Worm (Caenorhabditis elegans) whole organism, L4 larva: ENCODE data around the gene srd-2.

Experiments
- F10B5.3 ChIP-seq: sonication (generic microtip); optimal IDR thresholded peaks from 2 replicates; lab custom pipeline; 2016; ENCODE audit warnings: mild to moderate bottlenecking, missing genetic modification characterization, missing compliant biosample characterization
- F37D6.2 ChIP-seq: sonication (generic microtip); optimal IDR thresholded peaks from 2 replicates; lab custom pipeline; 2016; ENCODE audit warnings: mild to moderate bottlenecking, missing genetic modification characterization, missing compliant biosample characterization
- R02D3.7 ChIP-seq: fragments of 150-350 bp; sonication (generic microtip); optimal IDR thresholded peaks from 3 replicates; lab custom pipeline; 2014; ENCODE audit warnings: missing biosample characterization, missing genetic modification characterization
- T26A8.4 ChIP-seq: fragments of 200-800 bp; sonication (Bioruptor generic); IDR thresholded peaks from 2 replicates; pipeline ENCODE4 v1.3.6; 2022; ENCODE audit warnings: missing genetic modification characterization, missing compliant biosample characterization
- Y75B8A.6 ChIP-seq: fragments of 200-800 bp; sonication (Bioruptor generic); IDR thresholded peaks from 2 replicates; pipeline ENCODE4 v1.3.6; 2022; ENCODE audit warnings: missing genetic modification reagents, missing genetic modification characterization, missing compliant biosample characterization
- arid-1 ChIP-seq: fragments of 200-800 bp; sonication (Bioruptor generic); conservative IDR thresholded peaks from 2 replicates; pipeline ENCODE4 v1.3.6; 2022; ENCODE audit warnings: missing genetic modification reagents, missing genetic modification characterization, missing compliant biosample characterization
- attf-4 ChIP-seq: sonication (generic microtip); optimal IDR thresholded peaks from 3 replicates; lab custom pipeline; 2017; ENCODE audit warnings: missing biosample characterization, missing genetic modification characterization
- ceh-44 ChIP-seq: fragments of 200-800 bp; sonication (Bioruptor generic); IDR thresholded peaks from 2 replicates; pipeline ENCODE4 v1.3.6; 2022; ENCODE audit warnings: missing genetic modification reagents, missing genetic modification characterization, missing compliant biosample characterization
- ces-1 ChIP-seq: fragments of 150-350 bp; sonication (generic microtip); optimal IDR thresholded peaks from 4 replicates; lab custom pipeline; 2014; ENCODE audit warnings: missing biosample characterization, missing genetic modification reagents, missing genetic modification characterization
- cey-2 ChIP-seq: sonication (generic microtip); optimal IDR thresholded peaks from 3 replicates; lab custom pipeline; 2017; ENCODE audit warnings: missing genetic modification characterization, mild to moderate bottlenecking, missing compliant biosample characterization, antibody characterized with exemption, borderline replicate concordance; ENCODE audit not compliant: insufficient read depth
- daf-16 ChIP-seq, 3 experiments: sonication (generic microtip); optimal IDR thresholded peaks; 2 replicates each; lab custom pipeline; 2016 to 2017; ENCODE audit warnings: missing genetic modification characterization in 3 of 3, missing genetic modification reagents in 3 of 3, mild to moderate bottlenecking in 2 of 3, missing compliant biosample characterization in 2 of 3, missing biosample characterization in 1 of 3, moderate library complexity in 1 of 3
- dmd-6 ChIP-seq: fragments of 200-800 bp; sonication (Bioruptor generic); IDR thresholded peaks from 2 replicates; pipeline ENCODE4 v1.3.6; 2022; ENCODE audit warnings: missing genetic modification reagents, missing genetic modification characterization, missing compliant biosample characterization
- dpl-1 ChIP-seq: fragments of 150-350 bp; optimal IDR thresholded peaks from 2 replicates; lab custom pipeline; 2014; ENCODE audit warnings: missing biosample characterization, missing genetic modification reagents, missing genetic modification characterization
- duxl-1 ChIP-seq: sonication (generic microtip); optimal IDR thresholded peaks from 2 replicates; lab custom pipeline; 2016; ENCODE audit warnings: mild to moderate bottlenecking, missing genetic modification characterization, moderate library complexity, missing compliant biosample characterization; ENCODE audit not compliant: poor library complexity
- dve-1 ChIP-seq: sonication (generic microtip); optimal IDR thresholded peaks from 2 replicates; lab custom pipeline; 2017; ENCODE audit warnings: antibody characterized with exemption, mild to moderate bottlenecking, missing genetic modification characterization, missing compliant biosample characterization; ENCODE audit not compliant: insufficient read depth
- fos-1 ChIP-seq: fragments of 150-350 bp; optimal IDR thresholded peaks from 2 replicates; lab custom pipeline; 2014; ENCODE audit warnings: missing biosample characterization, missing genetic modification characterization
- gei-8 ChIP-seq: fragments of 200-800 bp; sonication (Bioruptor generic); optimal IDR thresholded peaks from 2 replicates; lab custom pipeline; 2018; ENCODE audit warnings: mild to moderate bottlenecking, missing genetic modification characterization, missing compliant biosample characterization
- hif-1 ChIP-seq, 2 experiments: sonication (generic microtip); optimal IDR thresholded peaks; 2 replicates each; lab custom pipeline; 2016 to 2017; ENCODE audit warnings: missing compliant biosample characterization in 2 of 2, missing genetic modification characterization in 2 of 2, missing genetic modification reagents in 2 of 2, missing genotype in 2 of 2, mild to moderate bottlenecking in 1 of 2
- hlh-11 ChIP-seq: fragments of 200-800 bp; sonication (Bioruptor generic); optimal IDR thresholded peaks from 2 replicates; lab custom pipeline; 2018; ENCODE audit warnings: mild to moderate bottlenecking, missing genetic modification characterization, missing compliant biosample characterization
- hlh-30 ChIP-seq: sonication (generic microtip); optimal IDR thresholded peaks from 2 replicates; lab custom pipeline; 2017; ENCODE audit warnings: antibody characterized with exemption, mild to moderate bottlenecking, missing genetic modification characterization, missing compliant biosample characterization; ENCODE audit not compliant: insufficient read depth
- jun-1 ChIP-seq: fragments of 150-350 bp; optimal IDR thresholded peaks from 2 replicates; lab custom pipeline; 2014; ENCODE audit warnings: missing biosample characterization, missing genetic modification reagents, missing genetic modification characterization
- lin-15B ChIP-seq: fragments of 150-350 bp; sonication (generic microtip); optimal IDR thresholded peaks from 3 replicates; lab custom pipeline; 2014; ENCODE audit warnings: missing biosample characterization, missing genetic modification characterization
- lin-39 ChIP-seq: fragments of 150-350 bp; optimal IDR thresholded peaks from 2 replicates; lab custom pipeline; 2014; ENCODE audit warnings: missing biosample characterization, missing genetic modification reagents, missing genetic modification characterization
- lsy-2 ChIP-seq, 2 experiments: fragments of 150-350 bp in 1 of 2; sonication (generic microtip) in 1 of 2; optimal IDR thresholded peaks; 2 replicates each; lab custom pipeline; 2014 to 2017; ENCODE audit warnings: missing biosample characterization in 2 of 2, missing genetic modification characterization in 2 of 2
- madf-5 ChIP-seq, 2 experiments: fragments of 200-800 bp; sonication (Bioruptor generic); IDR thresholded peaks; 2 replicates each; pipeline ENCODE4 v1.3.6; 2022; ENCODE audit warnings: missing compliant biosample characterization in 2 of 2, missing genetic modification characterization in 2 of 2
- mxl-3 ChIP-seq: fragments of 200-800 bp; sonication (Bioruptor generic); optimal IDR thresholded peaks from 2 replicates; lab custom pipeline; 2018; ENCODE audit warnings: mild to moderate bottlenecking, missing genetic modification characterization, missing compliant biosample characterization
- nhr-10 ChIP-seq: fragments of 150-350 bp; optimal IDR thresholded peaks from 2 replicates; lab custom pipeline; 2014; ENCODE audit warnings: missing biosample characterization, missing genetic modification characterization
- nhr-237 ChIP-seq: sonication (generic microtip); optimal IDR thresholded peaks from 2 replicates; lab custom pipeline; 2017; ENCODE audit warnings: missing biosample characterization, missing genetic modification characterization
- nhr-28 ChIP-seq: fragments of 150-350 bp; optimal IDR thresholded peaks from 2 replicates; lab custom pipeline; 2014; ENCODE audit warnings: missing biosample characterization, missing genetic modification characterization
- nhr-41 ChIP-seq: fragments of 200-800 bp; sonication (Bioruptor generic); IDR thresholded peaks from 2 replicates; pipeline ENCODE4 v1.3.6; 2022; ENCODE audit warnings: missing genetic modification reagents, missing genetic modification characterization, missing compliant biosample characterization
- nhr-42 ChIP-seq: fragments of 200-800 bp; sonication (Bioruptor generic); IDR thresholded peaks from 2 replicates; pipeline ENCODE4 v1.3.6; 2022; ENCODE audit warnings: missing genetic modification characterization, missing compliant biosample characterization
- nhr-6 ChIP-seq: fragments of 150-350 bp; optimal IDR thresholded peaks from 2 replicates; lab custom pipeline; 2014; ENCODE audit warnings: missing biosample characterization, missing genetic modification characterization
- nhr-77 ChIP-seq: fragments of 150-350 bp; optimal IDR thresholded peaks from 2 replicates; lab custom pipeline; 2014; ENCODE audit warnings: missing biosample characterization, missing genetic modification characterization
- pha-4 ChIP-seq, 2 experiments: fragments of 150-350 bp in 1 of 2; fragments of 200-800 bp in 1 of 2; sonication (Bioruptor generic) in 1 of 2; IDR thresholded peaks in 1 of 2; optimal IDR thresholded peaks in 1 of 2; 2 replicates each; pipeline versions ENCODE4 v1.3.6 to Lab custom; 2014 to 2022; ENCODE audit warnings: missing genetic modification characterization in 2 of 2, missing genetic modification reagents in 2 of 2, missing biosample characterization in 1 of 2, missing compliant biosample characterization in 1 of 2
- php-3 ChIP-seq: fragments of 200-800 bp; sonication (Bioruptor generic); IDR thresholded peaks from 2 replicates; pipeline ENCODE4 v1.3.6; 2022; ENCODE audit warnings: missing genetic modification reagents, missing genetic modification characterization, missing compliant biosample characterization
- pqm-1 ChIP-seq: sonication (generic microtip); optimal IDR thresholded peaks from 2 replicates; lab custom pipeline; 2017; ENCODE audit warnings: missing biosample characterization, missing genetic modification characterization
- skn-1 ChIP-seq: fragments of 150-350 bp; optimal IDR thresholded peaks from 2 replicates; lab custom pipeline; 2014; ENCODE audit warnings: missing biosample characterization, missing genetic modification characterization
- spr-3 ChIP-seq: fragments of 200-800 bp; sonication (Bioruptor generic); optimal IDR thresholded peaks from 2 replicates; lab custom pipeline; 2018; ENCODE audit warnings: mild to moderate bottlenecking, missing genetic modification characterization, missing compliant biosample characterization
- tag-97 ChIP-seq: fragments of 200-800 bp; sonication (Bioruptor generic); IDR thresholded peaks from 2 replicates; pipeline ENCODE4 v1.3.6; 2022; ENCODE audit warnings: missing genetic modification characterization, missing compliant biosample characterization
- unc-62 ChIP-seq, 3 experiments: fragments of 150-350 bp in 1 of 3; sonication (generic microtip); optimal IDR thresholded peaks in 2 of 3; peaks in 1 of 3; 1 replicate in 1 of 3; 2 replicates in 2 of 3; lab custom pipeline; 2014 to 2017; ENCODE audit warnings: missing biosample characterization in 3 of 3, missing genetic modification characterization in 3 of 3, missing genetic modification reagents in 3 of 3, missing genotype in 1 of 3
- zip-11 ChIP-seq: fragments of 200-800 bp; sonication (Bioruptor generic); IDR thresholded peaks from 2 replicates; pipeline ENCODE4 v1.3.6; 2022; ENCODE audit warnings: missing genetic modification characterization, missing compliant biosample characterization
- ztf-11 ChIP-seq: fragments of 150-350 bp; optimal IDR thresholded peaks from 2 replicates; lab custom pipeline; 2014; ENCODE audit warnings: missing biosample characterization, missing genetic modification characterization
- ztf-7 ChIP-seq: fragments of 150-350 bp; optimal IDR thresholded peaks from 2 replicates; lab custom pipeline; 2014; ENCODE audit warnings: missing biosample characterization, missing genetic modification characterization

Gene srd-2

ce11 chrII:10221627-10222026, 33.9 kb upstream of the srd-2 start:
- TF ChIP-seq dmd-6, result peak; percentile 69
- TF ChIP-seq lsy-2 (tag; optimal IDR thresholded peaks at IDR 0.05; lab: Kevin White, UChicago), result no peak
- no peak for TF ChIP-seq nhr-42 (GFP tag; lab: Robert Waterston, UW)
- TF ChIP-seq madf-5 (GFP tag; IDR thresholded peaks at IDR 0.05; lab: Robert Waterston, UW), result no peak
- no peak for TF ChIP-seq daf-16 (GFP tag; optimal IDR thresholded peaks at IDR 0.05; lab: Kevin White, UChicago)
- TF ChIP-seq daf-16 (tag; optimal IDR thresholded peaks at IDR 0.05; lab: Kevin White, UChicago), result peak; percentile 33
- TF ChIP-seq hlh-11, result peak; percentile 68
- TF ChIP-seq lin-15B (tag; lab: Kevin White, UChicago), result no peak
- no peak for TF ChIP-seq dpl-1
- TF ChIP-seq duxl-1 (tag; lab: Kevin White, UChicago), result no peak
- no peak for TF ChIP-seq T26A8.4 (GFP tag; lab: Robert Waterston, UW)
- TF ChIP-seq zip-11 (GFP tag; lab: Robert Waterston, UW), result no peak
- TF ChIP-seq skn-1 (tag; lab: Kevin White, UChicago), result no peak
- TF ChIP-seq nhr-41, result 0 out of 2 replicates have a peak, but pooled peaks have one; percentile 12
- TF ChIP-seq dve-1 (tag; lab: Kevin White, UChicago), result peak; percentile 43
- TF ChIP-seq ztf-11 (tag; lab: Kevin White, UChicago), result no peak
- TF ChIP-seq pqm-1, result peak; percentile 94
- no peak for TF ChIP-seq lin-39 (tag; lab: Kevin White, UChicago)
- no peak for TF ChIP-seq ztf-7 (tag; lab: Kevin White, UChicago)
- TF ChIP-seq arid-1, result no peak
- TF ChIP-seq mxl-3 (GFP tag; lab: Kevin White, UChicago), result no peak
- no peak for TF ChIP-seq nhr-237 (tag; lab: Kevin White, UChicago)
- TF ChIP-seq nhr-10 (tag; lab: Kevin White, UChicago), result no peak
- peak; percentile 38 for TF ChIP-seq hlh-30 (tag; lab: Kevin White, UChicago)
- TF ChIP-seq php-3 (GFP tag; lab: Robert Waterston, UW), result 0 out of 2 replicates have a peak, but pooled peaks have one; percentile 31
- TF ChIP-seq attf-4 (tag; lab: Kevin White, UChicago), result no peak
- TF ChIP-seq ceh-44 (GFP tag; lab: Robert Waterston, UW), result no peak
- TF ChIP-seq Y75B8A.6, result no peak
- peak; percentile 87 for TF ChIP-seq nhr-28 (tag; lab: Kevin White, UChicago)
- no peak for TF ChIP-seq cey-2
- no peak for TF ChIP-seq hif-1 (tag; optimal IDR thresholded peaks at IDR 0.05; lab: Kevin White, UChicago)
- no peak for TF ChIP-seq F10B5.3
- TF ChIP-seq tag-97, result no peak
- TF ChIP-seq nhr-6 (tag; lab: Kevin White, UChicago), result no peak
- peak; percentile 59 for TF ChIP-seq nhr-77 (tag; lab: Kevin White, UChicago)
- no peak for TF ChIP-seq ces-1 (GFP tag; lab: Kevin White, UChicago)
- TF ChIP-seq gei-8 (GFP tag; lab: Kevin White, UChicago), result no peak
- no peak for TF ChIP-seq F37D6.2 (tag; lab: Kevin White, UChicago)

- no peak for TF ChIP-seq R02D3.7 (tag; lab: Kevin White, UChicago)
- TF ChIP-seq unc-62 (GFP tag; optimal IDR thresholded peaks at IDR 0.05 in 1 of 2; lab: Kevin White, UChicago), result no peak
- no peak for TF ChIP-seq unc-62 (tag; optimal IDR thresholded peaks at IDR 0.05; lab: Kevin White, UChicago)
- peak; percentile 21 for TF ChIP-seq nhr-28 (tag; lab: Kevin White, UChicago)
- no peak for TF ChIP-seq fos-1
- TF ChIP-seq pha-4 (GFP tag; IDR thresholded peaks at IDR 0.05; lab: Robert Waterston, UW), result no peak
- no peak for TF ChIP-seq pha-4 (tag; optimal IDR thresholded peaks at IDR 0.05; lab: Kevin White, UChicago)
- TF ChIP-seq jun-1, result no peak
- TF ChIP-seq daf-16 (GFP tag; optimal IDR thresholded peaks at IDR 0.05; lab: Kevin White, UChicago), result no peak
- TF ChIP-seq daf-16 (tag; optimal IDR thresholded peaks at IDR 0.05; lab: Kevin White, UChicago), result peak; percentile 26
- TF ChIP-seq spr-3, result no peak
- TF ChIP-seq dmd-6, result no peak
Measured at ce11 chrII:10220631-10221030, 32.9 kb upstream of the srd-2 start.
